Worm (Caenorhabditis elegans) whole organism, mixed stage, embryonic: ENCODE measurements around the gene F23F1.10.

Experiments used
- blmp-1 ChIP-seq: fragments of 150-350 bp; optimal IDR thresholded peaks from 2 replicates; lab custom pipeline; 2014; ENCODE audit warnings: missing biosample characterization, missing genetic modification characterization
- ceh-39 ChIP-seq: fragments of 150-350 bp; optimal IDR thresholded peaks from 2 replicates; lab custom pipeline; 2014; ENCODE audit warnings: missing biosample characterization, missing genetic modification characterization
- elt-3 ChIP-seq: fragments of 150-350 bp; optimal IDR thresholded peaks from 2 replicates; lab custom pipeline; 2014; ENCODE audit warnings: missing biosample characterization, missing genetic modification characterization
- ham-2 ChIP-seq: fragments of 200-800 bp; sonication (Bioruptor generic); optimal IDR thresholded peaks from 2 replicates; lab custom pipeline; 2018; ENCODE audit warnings: mild to moderate bottlenecking, missing genetic modification characterization, missing compliant biosample characterization
- lin-13 ChIP-seq: fragments of 150-350 bp; optimal IDR thresholded peaks from 2 replicates; lab custom pipeline; 2014; ENCODE audit warnings: missing biosample characterization, missing genetic modification characterization
- lsy-2 ChIP-seq: fragments of 150-350 bp; optimal IDR thresholded peaks from 2 replicates; lab custom pipeline; 2014; ENCODE audit warnings: missing biosample characterization, missing genetic modification characterization
- nhr-237 ChIP-seq: fragments of 150-350 bp; optimal IDR thresholded peaks from 2 replicates; lab custom pipeline; 2014; ENCODE audit warnings: missing biosample characterization, missing genetic modification characterization
- nhr-28 ChIP-seq: fragments of 150-350 bp; optimal IDR thresholded peaks from 2 replicates; lab custom pipeline; 2014; ENCODE audit warnings: missing biosample characterization, missing genetic modification characterization
- pha-4 ChIP-seq: fragments of 150-350 bp; optimal IDR thresholded peaks from 2 replicates; lab custom pipeline; 2018; ENCODE audit warnings: missing biosample characterization, missing genetic modification reagents, missing genetic modification characterization
- snpc-4 ChIP-seq: fragments of 150-350 bp; optimal IDR thresholded peaks from 2 replicates; lab custom pipeline; 2014; ENCODE audit warnings: missing biosample characterization, missing genetic modification characterization
- sptf-1 ChIP-seq: sonication (generic microtip); optimal IDR thresholded peaks from 2 replicates; lab custom pipeline; 2017; ENCODE audit warnings: mild to moderate bottlenecking, missing genetic modification characterization, moderate library complexity, missing compliant biosample characterization
- unc-120 ChIP-seq: sonication (generic microtip); optimal IDR thresholded peaks from 2 replicates; lab custom pipeline; 2017; ENCODE audit warnings: missing genetic modification characterization, missing compliant biosample characterization; ENCODE audit not compliant: poor library complexity, severe bottlenecking
- unc-39 ChIP-seq: fragments of 150-350 bp; optimal IDR thresholded peaks from 2 replicates; lab custom pipeline; 2014; ENCODE audit warnings: missing biosample characterization, missing genetic modification characterization
- unc-62 ChIP-seq: fragments of 150-350 bp; optimal IDR thresholded peaks from 2 replicates; lab custom pipeline; 2014; ENCODE audit warnings: missing biosample characterization, missing genetic modification reagents, missing genetic modification characterization

DNA sequence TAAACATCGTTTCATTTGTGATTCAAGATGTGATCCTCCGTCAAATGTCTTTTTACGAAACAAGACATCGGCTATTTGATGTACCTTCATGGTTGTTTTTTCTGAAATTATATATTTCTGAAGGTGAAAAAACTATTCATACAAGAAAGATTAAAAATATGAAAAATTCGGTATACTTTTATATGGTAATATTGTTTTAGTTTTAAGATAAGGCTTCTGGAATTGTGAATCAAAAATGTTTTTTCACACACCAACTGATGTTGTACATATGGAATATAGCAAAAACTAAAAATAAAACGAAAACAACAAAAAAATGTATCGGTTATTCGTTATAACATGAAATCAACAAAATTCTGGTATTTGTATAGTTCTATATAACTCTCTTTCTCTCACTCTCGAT, 4.6 kb downstream of the F23F1.10 start, which contains the start of gene F23F1.6:
- TF ChIP-seq pha-4 (tag; lab: Kevin White, UChicago), result no peak
- no peak for TF ChIP-seq blmp-1 (tag; lab: Kevin White, UChicago)
- no peak for TF ChIP-seq nhr-28 (tag; lab: Kevin White, UChicago)
- no peak for TF ChIP-seq snpc-4 (tag; lab: Kevin White, UChicago)
- no peak for TF ChIP-seq ham-2 (GFP tag; lab: Kevin White, UChicago)
- TF ChIP-seq nhr-237 (tag; lab: Kevin White, UChicago), result no peak
- TF ChIP-seq sptf-1 (tag; lab: Kevin White, UChicago), result no peak
- no peak for TF ChIP-seq unc-62
- TF ChIP-seq unc-120 (tag; lab: Kevin White, UChicago), result no peak
- no peak for TF ChIP-seq lsy-2 (tag; lab: Kevin White, UChicago)
- no peak for TF ChIP-seq elt-3 (tag; lab: Kevin White, UChicago)
- no peak for TF ChIP-seq lin-13 (tag; lab: Kevin White, UChicago)
- no peak for TF ChIP-seq ceh-39 (tag; lab: Kevin White, UChicago)
- no peak for TF ChIP-seq unc-39
